Worm (Caenorhabditis elegans) whole organism, young adult: ENCODE measurements around the gene F55A11.4.

ENCODE experiments used
- B0261.1 ChIP-seq: sonication (generic microtip); optimal IDR thresholded peaks from 2 replicates; lab custom pipeline; 2016; ENCODE audit warnings: mild to moderate bottlenecking, missing genetic modification characterization, moderate library complexity, missing compliant biosample characterization
- B0336.3 ChIP-seq: fragments of 200-800 bp; sonication (Bioruptor generic); IDR thresholded peaks from 2 replicates; pipeline ENCODE4 v1.3.6; 2022; ENCODE audit warnings: missing genetic modification characterization, missing compliant biosample characterization
- C17E4.6 ChIP-seq: fragments of 200-800 bp; sonication (Bioruptor generic); IDR thresholded peaks from 2 replicates; pipeline ENCODE4 v1.3.6; 2022; ENCODE audit warnings: missing genetic modification reagents, missing genetic modification characterization, missing compliant biosample characterization
- F10E7.11 ChIP-seq: sonication (generic microtip); optimal IDR thresholded peaks from 2 replicates; lab custom pipeline; 2017; ENCODE audit warnings: mild to moderate bottlenecking, missing genetic modification characterization, moderate library complexity, missing compliant biosample characterization
- F23B12.7 ChIP-seq: sonication (generic microtip); optimal IDR thresholded peaks from 2 replicates; lab custom pipeline; 2017; ENCODE audit warnings: missing genetic modification characterization, mild to moderate bottlenecking, missing compliant biosample characterization, antibody characterized with exemption, moderate library complexity; ENCODE audit not compliant: insufficient read depth
- F52B5.7 ChIP-seq: sonication (generic microtip); optimal IDR thresholded peaks from 2 replicates; lab custom pipeline; 2016; ENCODE audit warnings: mild to moderate bottlenecking, missing genetic modification characterization, missing compliant biosample characterization
- K11D2.4 ChIP-seq: fragments of 200-800 bp; sonication (Bioruptor generic); IDR thresholded peaks from 2 replicates; pipeline ENCODE4 v1.3.6; 2022; ENCODE audit warnings: missing genetic modification reagents, missing genetic modification characterization, missing compliant biosample characterization
- T07F8.4 ChIP-seq: sonication (generic microtip); optimal IDR thresholded peaks from 2 replicates; lab custom pipeline; 2016; ENCODE audit warnings: mild to moderate bottlenecking, missing genetic modification characterization, moderate library complexity, missing compliant biosample characterization
- Y79H2A.3 ChIP-seq: fragments of 200-800 bp; sonication (Bioruptor generic); conservative IDR thresholded peaks from 2 replicates; pipeline ENCODE4 v1.3.6; 2022; ENCODE audit warnings: missing genetic modification reagents, missing genetic modification characterization, missing compliant biosample characterization
- ZK185.1 ChIP-seq: sonication (generic microtip); optimal IDR thresholded peaks from 2 replicates; lab custom pipeline; 2016; ENCODE audit warnings: mild to moderate bottlenecking, missing genetic modification characterization, missing compliant biosample characterization; ENCODE audit not compliant: poor library complexity, severe bottlenecking
- athp-1 ChIP-seq: sonication (generic microtip); optimal IDR thresholded peaks from 2 replicates; lab custom pipeline; 2017; ENCODE audit warnings: mild to moderate bottlenecking, missing genetic modification characterization, missing compliant biosample characterization
- bed-2 ChIP-seq: fragments of 200-800 bp; sonication (Bioruptor generic); IDR thresholded peaks from 2 replicates; pipeline ENCODE4 v1.3.6; 2022; ENCODE audit warnings: missing genetic modification reagents, missing genetic modification characterization, missing compliant biosample characterization
- ceh-58 ChIP-seq: fragments of 200-800 bp; sonication (Bioruptor generic); IDR thresholded peaks from 2 replicates; pipeline ENCODE4 v1.3.6; 2022; ENCODE audit warnings: missing genetic modification characterization, missing compliant biosample characterization
- ceh-91 ChIP-seq: fragments of 200-800 bp; sonication (Bioruptor generic); IDR thresholded peaks from 2 replicates; pipeline ENCODE4 v1.3.6; 2022; ENCODE audit warnings: missing genetic modification reagents, missing genetic modification characterization, missing compliant biosample characterization
- die-1 ChIP-seq: sonication (generic microtip); optimal IDR thresholded peaks from 2 replicates; lab custom pipeline; 2016; ENCODE audit warnings: missing genotype, mild to moderate bottlenecking, missing genetic modification characterization, missing compliant biosample characterization
- dpff-1 ChIP-seq: sonication (generic microtip); optimal IDR thresholded peaks from 2 replicates; lab custom pipeline; 2017; ENCODE audit warnings: mild to moderate bottlenecking, missing genetic modification characterization, missing compliant biosample characterization
- egl-44 ChIP-seq: fragments of 200-800 bp; sonication (Bioruptor generic); IDR thresholded peaks from 2 replicates; pipeline ENCODE4 v1.3.6; 2022; ENCODE audit warnings: missing genetic modification reagents, missing genetic modification characterization, missing compliant biosample characterization
- egrh-3 ChIP-seq: fragments of 200-800 bp; sonication (Bioruptor generic); IDR thresholded peaks from 2 replicates; pipeline ENCODE4 v1.3.6; 2022; ENCODE audit warnings: missing genetic modification reagents, missing genetic modification characterization, missing compliant biosample characterization
- hlh-12 ChIP-seq: sonication (generic microtip); optimal IDR thresholded peaks from 2 replicates; lab custom pipeline; 2016; ENCODE audit warnings: missing genetic modification characterization, missing compliant biosample characterization
- hmg-1.2 ChIP-seq: fragments of 200-800 bp; sonication (Bioruptor generic); IDR thresholded peaks from 2 replicates; pipeline ENCODE4 v1.3.6; 2022; ENCODE audit warnings: missing genetic modification reagents, missing genetic modification characterization, missing compliant biosample characterization
- hrde-1 ChIP-seq: sonication (generic microtip); optimal IDR thresholded peaks from 2 replicates; lab custom pipeline; 2016; ENCODE audit warnings: missing genetic modification characterization, mild to moderate bottlenecking, missing compliant biosample characterization, moderate library complexity, missing genotype, missing genetic modification reagents, borderline replicate concordance
- hsf-1 ChIP-seq: fragments of 200-800 bp; sonication (Bioruptor generic); IDR thresholded peaks from 2 replicates; pipeline ENCODE4 v1.3.6; 2022; ENCODE audit warnings: missing genetic modification reagents, missing genetic modification characterization, missing compliant biosample characterization
- lag-1 ChIP-seq: fragments of 200-800 bp; sonication (Bioruptor generic); IDR thresholded peaks from 2 replicates; pipeline ENCODE4 v1.3.6; 2022; ENCODE audit warnings: missing genetic modification reagents, missing genetic modification characterization, missing compliant biosample characterization
- lin-54 ChIP-seq: fragments of 200-800 bp; sonication (Bioruptor generic); optimal IDR thresholded peaks from 2 replicates; lab custom pipeline; 2018; ENCODE audit warnings: mild to moderate bottlenecking, missing genetic modification characterization, missing compliant biosample characterization
- lsl-1 ChIP-seq: fragments of 200-800 bp; sonication (Bioruptor generic); optimal IDR thresholded peaks from 2 replicates; lab custom pipeline; 2018; ENCODE audit warnings: mild to moderate bottlenecking, missing genetic modification characterization, moderate library complexity, missing compliant biosample characterization
- madf-10 ChIP-seq: sonication (generic microtip); optimal IDR thresholded peaks from 2 replicates; lab custom pipeline; 2016; ENCODE audit warnings: mild to moderate bottlenecking, missing genetic modification characterization, missing compliant biosample characterization
- madf-3 ChIP-seq: fragments of 200-800 bp; sonication (Bioruptor generic); IDR thresholded peaks from 2 replicates; pipeline ENCODE4 v1.3.6; 2022; ENCODE audit warnings: missing genetic modification reagents, missing genetic modification characterization, missing compliant biosample characterization
- madf-6 ChIP-seq: fragments of 200-800 bp; sonication (Bioruptor generic); IDR thresholded peaks from 2 replicates; pipeline ENCODE4 v1.3.6; 2022; ENCODE audit warnings: missing genetic modification reagents, missing genetic modification characterization, missing compliant biosample characterization
- madf-8 ChIP-seq: fragments of 200-800 bp; sonication (Bioruptor generic); conservative IDR thresholded peaks from 2 replicates; pipeline ENCODE4 v1.3.6; 2022; ENCODE audit warnings: missing genetic modification reagents, missing genetic modification characterization, missing compliant biosample characterization
- mes-4 ChIP-seq: sonication (generic microtip); optimal IDR thresholded peaks from 2 replicates; lab custom pipeline; 2016; ENCODE audit warnings: missing genotype, missing genetic modification characterization, missing compliant biosample characterization
- pha-4 ChIP-seq: fragments of 150-350 bp; sonication (generic microtip); optimal IDR thresholded peaks from 2 replicates; lab custom pipeline; 2014; ENCODE audit warnings: missing biosample characterization, missing genetic modification reagents, missing genetic modification characterization
- rec-8 ChIP-seq, 2 experiments: sonication (generic microtip); optimal IDR thresholded peaks; 2 replicates each; lab custom pipeline; 2016; ENCODE audit warnings: mild to moderate bottlenecking in 2 of 2, missing genetic modification characterization in 2 of 2, missing genetic modification reagents in 2 of 2, missing genotype in 2 of 2, missing biosample characterization in 1 of 2, missing compliant biosample characterization in 1 of 2, moderate library complexity in 1 of 2
- repo-1 ChIP-seq: sonication (generic microtip); optimal IDR thresholded peaks from 2 replicates; lab custom pipeline; 2017; ENCODE audit warnings: mild to moderate bottlenecking, missing genetic modification characterization, missing compliant biosample characterization
- rpc-1 ChIP-seq, 2 experiments: fragments of 150-350 bp in 1 of 2; sonication (generic microtip) in 1 of 2; optimal IDR thresholded peaks; 2 replicates each; lab custom pipeline; 2014 to 2018; ENCODE audit warnings: missing biosample characterization in 1 of 2, missing genetic modification characterization in 1 of 2, missing genetic modification reagents in 1 of 2, missing genotype in 1 of 2
- snpc-3.4 ChIP-seq: sonication (generic microtip); optimal IDR thresholded peaks from 2 replicates; lab custom pipeline; 2017; ENCODE audit warnings: missing genetic modification characterization, mild to moderate bottlenecking, missing compliant biosample characterization, antibody characterized with exemption, moderate library complexity, missing genotype, missing genetic modification reagents
- sptf-2 ChIP-seq: fragments of 200-800 bp; sonication (Bioruptor generic); optimal IDR thresholded peaks from 2 replicates; lab custom pipeline; 2018; ENCODE audit warnings: mild to moderate bottlenecking, missing genetic modification characterization, missing compliant biosample characterization
- tbx-9 ChIP-seq: sonication (generic microtip); optimal IDR thresholded peaks from 2 replicates; lab custom pipeline; 2016; ENCODE audit warnings: borderline replicate concordance, missing genetic modification characterization, inconsistent platforms, missing compliant biosample characterization
- ztf-18 ChIP-seq: sonication (generic microtip); optimal IDR thresholded peaks from 2 replicates; lab custom pipeline; 2016; ENCODE audit warnings: missing genotype, mild to moderate bottlenecking, missing genetic modification characterization, missing compliant biosample characterization
- ztf-22 ChIP-seq: fragments of 200-800 bp; sonication (Bioruptor generic); optimal IDR thresholded peaks from 2 replicates; lab custom pipeline; 2018; ENCODE audit warnings: mild to moderate bottlenecking, missing genetic modification characterization, moderate library complexity, missing compliant biosample characterization
- ztf-25 ChIP-seq: fragments of 200-800 bp; sonication (Bioruptor generic); IDR thresholded peaks from 2 replicates; pipeline ENCODE4 v1.3.6; 2022; ENCODE audit warnings: missing genetic modification reagents, missing genetic modification characterization, missing compliant biosample characterization
- ztf-28 ChIP-seq: fragments of 200-800 bp; sonication (Bioruptor generic); IDR thresholded peaks from 2 replicates; pipeline ENCODE4 v1.3.6; 2022; ENCODE audit warnings: missing genetic modification reagents, missing genetic modification characterization, missing compliant biosample characterization
- ztf-6 ChIP-seq: fragments of 200-800 bp; sonication (Bioruptor generic); IDR thresholded peaks from 2 replicates; pipeline ENCODE4 v1.3.6; 2022; ENCODE audit warnings: missing genetic modification reagents, missing genetic modification characterization, missing compliant biosample characterization

F55A11.4 gene

ce11 chrV:11764373-11764954, 5.8 kb upstream of the F55A11.4 start, which contains the start of the genes F55A11.1 and syx-5 (continued):
- TF ChIP-seq lag-1 (GFP tag; lab: Robert Waterston, UW) = no peak
- no peak for TF ChIP-seq F23B12.7 (tag; lab: Kevin White, UChicago)
- no peak for TF ChIP-seq B0261.1 (tag; lab: Kevin White, UChicago)
- TF ChIP-seq madf-10 = peak; percentile 54
- no peak for TF ChIP-seq tbx-9
- TF ChIP-seq egl-44 (GFP tag; lab: Robert Waterston, UW) = no peak
- TF ChIP-seq snpc-3.4 (tag; lab: Kevin White, UChicago) = peak; percentile 1
- TF ChIP-seq madf-6 (GFP tag; lab: Robert Waterston, UW) = peak; percentile 72
- TF ChIP-seq hsf-1 (GFP tag; lab: Robert Waterston, UW) = no peak
- TF ChIP-seq die-1 (tag; lab: Kevin White, UChicago) = no peak
- TF ChIP-seq pha-4 (tag; lab: Kevin White, UChicago) = no peak
- no peak for TF ChIP-seq mes-4 (tag; lab: Kevin White, UChicago)
- peak; percentile 61 for TF ChIP-seq hmg-1.2
- peak; percentile 45 for TF ChIP-seq ztf-18 (tag; lab: Kevin White, UChicago)
- TF ChIP-seq repo-1 (tag; lab: Kevin White, UChicago) = peak; percentile 92
- TF ChIP-seq athp-1 (tag; lab: Kevin White, UChicago) = no peak
- no peak for TF ChIP-seq hrde-1 (tag; lab: Kevin White, UChicago)
- TF ChIP-seq ztf-22 = no peak
- TF ChIP-seq ZK185.1 (tag; lab: Kevin White, UChicago) = peak; percentile 22
- no peak for TF ChIP-seq hlh-12 (tag; lab: Kevin White, UChicago)
- no peak for TF ChIP-seq T07F8.4 (tag; lab: Kevin White, UChicago)
- TF ChIP-seq lsl-1 (GFP tag; lab: Kevin White, UChicago) = peak; percentile 97
- no peak for TF ChIP-seq ceh-91
- no peak for TF ChIP-seq F10E7.11 (tag; lab: Kevin White, UChicago)
- TF ChIP-seq ztf-25 (GFP tag; lab: Robert Waterston, UW) = no peak
- peak; percentile 71 for TF ChIP-seq B0336.3
- peak; percentile 81 for TF ChIP-seq K11D2.4 (GFP tag; lab: Robert Waterston, UW)
- TF ChIP-seq rec-8 (tag; optimal IDR thresholded peaks at IDR 0.05; lab: Kevin White, UChicago) = no peak
- TF ChIP-seq madf-3 (GFP tag; lab: Robert Waterston, UW) = no peak
- TF ChIP-seq C17E4.6 = no peak

DNA sequence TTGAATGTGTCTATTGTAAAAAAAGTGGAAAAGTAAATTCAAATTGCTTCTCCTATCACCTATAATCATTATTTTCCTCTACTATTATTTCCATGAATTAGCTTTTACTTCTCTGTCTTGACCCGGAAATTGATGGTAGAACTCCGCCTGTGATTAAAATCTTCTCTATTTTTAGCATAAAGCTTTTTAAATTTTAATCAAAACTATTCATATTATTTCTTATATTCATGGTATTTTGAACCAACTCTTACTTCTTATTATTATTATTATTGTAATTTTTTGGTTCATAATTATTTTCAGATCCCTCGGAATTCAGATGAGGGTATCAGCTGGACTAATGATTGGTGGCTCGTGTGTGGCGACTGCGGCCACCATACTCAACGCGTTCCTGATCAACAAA, 3.2 kb upstream of the F55A11.4 start, which contains the start of gene sel-11:
Gene sel-11 (plus strand): TSS at position 301 of the 400 bp plus-strand sequence.
- no peak for TF ChIP-seq egrh-3 (GFP tag; lab: Robert Waterston, UW)
- TF ChIP-seq ztf-6 (GFP tag; lab: Robert Waterston, UW) = no peak
- TF ChIP-seq ztf-22 = no peak
- TF ChIP-seq rpc-1 (optimal IDR thresholded peaks at IDR 0.05; lab: Kevin White, UChicago) = no peak
- no peak for TF ChIP-seq rpc-1 (tag; optimal IDR thresholded peaks at IDR 0.05; lab: Kevin White, UChicago)
- TF ChIP-seq bed-2 = no peak
- no peak for TF ChIP-seq Y79H2A.3
- no peak for TF ChIP-seq ceh-58 (GFP tag; lab: Robert Waterston, UW)
- no peak for TF ChIP-seq F52B5.7 (tag; lab: Kevin White, UChicago)
- TF ChIP-seq madf-8 (GFP tag; lab: Robert Waterston, UW) = no peak
- TF ChIP-seq sptf-2 = no peak
- TF ChIP-seq lin-54 (GFP tag; lab: Kevin White, UChicago) = no peak
- no peak for TF ChIP-seq B0261.1 (tag; lab: Kevin White, UChicago)
- no peak for TF ChIP-seq ztf-28 (GFP tag; lab: Robert Waterston, UW)
- no peak for TF ChIP-seq dpff-1 (tag; lab: Kevin White, UChicago)
